Worm (Caenorhabditis elegans) whole organism, L4/young adult: Measurements from ENCODE around the gene C08D8.7.

Experiments used
- W03F9.2 ChIP-seq: fragments of 150-350 bp; optimal IDR thresholded peaks from 2 replicates; lab custom pipeline; 2014; ENCODE audit warnings: missing biosample characterization, missing genetic modification characterization
- dao-5 ChIP-seq: sonication (generic microtip); optimal IDR thresholded peaks from 2 replicates; lab custom pipeline; 2016; ENCODE audit warnings: missing genotype, missing genetic modification characterization, moderate library complexity, missing compliant biosample characterization
- him-1 ChIP-seq: sonication (generic microtip); optimal IDR thresholded peaks from 2 replicates; lab custom pipeline; 2016; ENCODE audit warnings: missing genotype, missing genetic modification reagents, missing genetic modification characterization, missing compliant biosample characterization

C08D8.7 gene

ce11 chrV:8359113-8359564 lies 18.1 kb downstream of the C08D8.7 start, which contains the start of gene mpdu-1:
mpdu-1 (minus strand) TSS chrV:8359163.
- TF ChIP-seq W03F9.2 (tag; lab: Kevin White, UChicago), result peak; percentile 83
- no peak for TF ChIP-seq him-1
- no peak for TF ChIP-seq dao-5 (tag; lab: Kevin White, UChicago)

- TF ChIP-seq dao-5 (tag; lab: Kevin White, UChicago), result no peak
- no peak for TF ChIP-seq W03F9.2 (tag; lab: Kevin White, UChicago)
- no peak for TF ChIP-seq him-1
Measured at ce11 chrV:8359792-8360191, 18.8 kb downstream of the C08D8.7 start, which contains the start of gene F38E1.6. F38E1.6 (plus strand) TSS chrV:8360092.

- TF ChIP-seq him-1 (no peak), dao-5 (tag; lab: Kevin White, UChicago) (no peak), W03F9.2 (tag; lab: Kevin White, UChicago) (no peak)
Measured at ce11 chrV:8370705-8371104, 29.7 kb downstream of the C08D8.7 start, which contains the start of gene gpa-2. gpa-2 (plus strand) TSS chrV:8371005.

ce11 chrV:8375419-8375818 lies 34.4 kb downstream of the C08D8.7 start, which contains the start of gene F38E1.10:
F38E1.10 (minus strand) TSS chrV:8375519.
- no peak for TF ChIP-seq him-1
- no peak for TF ChIP-seq dao-5 (tag; lab: Kevin White, UChicago)
- TF ChIP-seq W03F9.2 (tag; lab: Kevin White, UChicago), result no peak

- no peak for TF ChIP-seq him-1
- TF ChIP-seq dao-5 (tag; lab: Kevin White, UChicago), result no peak
- no peak for TF ChIP-seq W03F9.2 (tag; lab: Kevin White, UChicago)
Measured at ce11 chrV:8375849-8376248, 34.8 kb downstream of the C08D8.7 start, which contains the start of gene F38E1.3. F38E1.3 (plus strand) TSS chrV:8376149.

- no peak for TF ChIP-seq W03F9.2 (tag; lab: Kevin White, UChicago)
- no peak for TF ChIP-seq him-1
- no peak for TF ChIP-seq dao-5 (tag; lab: Kevin White, UChicago)
Measured at ce11 chrV:8379206-8379605, 38.2 kb downstream of the C08D8.7 start, which contains the start of gene F52E1.5. F52E1.5 (plus strand) TSS chrV:8379506.

- no peak for TF ChIP-seq him-1
- no peak for TF ChIP-seq dao-5 (tag; lab: Kevin White, UChicago)
- no peak for TF ChIP-seq W03F9.2 (tag; lab: Kevin White, UChicago)
Measured at ce11 chrV:8380076-8380475, 39.1 kb downstream of the C08D8.7 start.

- TF ChIP-seq W03F9.2 (tag; lab: Kevin White, UChicago) (no peak), him-1 (no peak), dao-5 (tag; lab: Kevin White, UChicago) (no peak)
Measured at ce11 chrV:8383716-8384115, 42.7 kb downstream of the C08D8.7 start, which contains the start of gene F52E1.14. F52E1.14 (plus strand) TSS chrV:8383922.

- TF ChIP-seq dao-5 (tag; lab: Kevin White, UChicago), result no peak
- no peak for TF ChIP-seq W03F9.2 (tag; lab: Kevin White, UChicago)
- TF ChIP-seq him-1, result no peak
Measured at ce11 chrV:8384809-8385208, 43.8 kb downstream of the C08D8.7 start.

- no peak for TF ChIP-seq dao-5 (tag; lab: Kevin White, UChicago)
Measured at ce11 chrV:8385879-8386530, 45.0 kb downstream of the C08D8.7 start, which contains the start of gene hsp-17. hsp-17 (minus strand) TSS chrV:8385929.

- TF ChIP-seq W03F9.2 (tag; lab: Kevin White, UChicago), result no peak
- no peak for TF ChIP-seq him-1
- TF ChIP-seq dao-5 (tag; lab: Kevin White, UChicago), result no peak
Measured at ce11 chrV:8387056-8387455, 46.0 kb downstream of the C08D8.7 start, which contains the start of gene gcy-7. gcy-7 (plus strand) TSS chrV:8387356.

- no peak for TF ChIP-seq him-1
- TF ChIP-seq W03F9.2 (tag; lab: Kevin White, UChicago), result no peak
- no peak for TF ChIP-seq dao-5 (tag; lab: Kevin White, UChicago)
Measured at ce11 chrV:8389307-8389706, 48.3 kb downstream of the C08D8.7 start.

ce11 chrV:8394357-8394850 lies 53.4 kb downstream of the C08D8.7 start, which contains the start of the genes pho-6 and F52E1.3:
pho-6 (minus strand) TSS chrV:8394457.
F52E1.3 (plus strand) TSS chrV:8394800.
- TF ChIP-seq W03F9.2 (tag; lab: Kevin White, UChicago), result no peak
- TF ChIP-seq dao-5 (tag; lab: Kevin White, UChicago), result no peak
- TF ChIP-seq him-1, result no peak
